Fruit fly (Drosophila melanogaster): ENCODE results near the gene Set8.
A peak's percentile ranks its signal among the peaks of the same experiment; 100 is the strongest.

Set8 gene

dm6 chr3R:14288669-14289383 is 27.0 kb upstream of the Set8 start, which contains the start of gene red:
TSS of gene red (plus strand) at chr3R:14289071.
- TF ChIP-seq rn (GFP tag; IDR thresholded peaks at IDR 0.05) (no peak), CG32121 (GFP tag; IDR thresholded peaks at IDR 0.05) (0 out of 2 replicates have a peak, but pooled peaks have one; percentile 11), Pif1A (GFP tag; optimal IDR thresholded peaks at IDR 0.05) (peak; percentile 14), Pif1B (GFP tag; optimal IDR thresholded peaks at IDR 0.05) (peak; percentile 49), D1 (tag; optimal IDR thresholded peaks at IDR 0.05) (peak; percentile 12), CG13204 (GFP tag; optimal IDR thresholded peaks at IDR 0.05) (peak; percentile 4), CG15710 (tag; optimal IDR thresholded peaks at IDR 0.05) (no peak), CG17806 (tag; optimal IDR thresholded peaks at IDR 0.05) (no peak), fd96Ca (GFP tag; IDR thresholded peaks at IDR 0.05) (no peak; the same call in 2 of the 3 replicates), CG8301 (tag; optimal IDR thresholded peaks at IDR 0.05) (peak; percentile 56), Snoo (tag; optimal IDR thresholded peaks at IDR 0.05) (no peak), EcR (GFP tag; optimal IDR thresholded peaks at IDR 0.05) (peak; percentile 57), CG34367 (tag; optimal IDR thresholded peaks at IDR 0.05) (no peak), CG4496 (GFP tag; IDR thresholded peaks at IDR 0.05) (peak; percentile 52; the same call in 1 of the 3 replicates), CG14655 (GFP tag; optimal IDR thresholded peaks at IDR 0.05) (peak; percentile 59), gl (tag; optimal IDR thresholded peaks at IDR 0.05) (no peak), Ets98B (GFP tag; IDR thresholded peaks at IDR 0.05) (peak; percentile 57), CG12605 (GFP tag; IDR thresholded peaks at IDR 0.05) (peak; percentile 25; the same call in 1 of the 2 replicates), CG10348 (GFP tag; IDR thresholded peaks at IDR 0.05) (no peak), CG9948 (tag; optimal IDR thresholded peaks at IDR 0.05) (no peak), CG8159 (tag; optimal IDR thresholded peaks at IDR 0.05) (peak; percentile 9)

dm6 chr3R:14289958-14290835 is 25.6 kb upstream of the Set8 start:
- TF ChIP-seq Pif1A (GFP tag; optimal IDR thresholded peaks at IDR 0.05) (no peak), CG10348 (GFP tag; IDR thresholded peaks at IDR 0.05) (no peak), Snoo (tag; optimal IDR thresholded peaks at IDR 0.05) (peak; percentile 3), CG12605 (GFP tag; IDR thresholded peaks at IDR 0.05) (no peak), CG17806 (tag; optimal IDR thresholded peaks at IDR 0.05) (peak; percentile 4), CG9948 (tag; optimal IDR thresholded peaks at IDR 0.05) (peak; percentile 42), D1 (tag; optimal IDR thresholded peaks at IDR 0.05) (peak; percentile 46), EcR (GFP tag; optimal IDR thresholded peaks at IDR 0.05) (peak; percentile 58), CG8301 (tag; optimal IDR thresholded peaks at IDR 0.05) (peak; percentile 50), CG14655 (GFP tag; optimal IDR thresholded peaks at IDR 0.05) (peak; percentile 60), fd96Ca (GFP tag; IDR thresholded peaks at IDR 0.05) (peak; percentile 56; the same call in 1 of the 3 replicates), CG8159 (tag; optimal IDR thresholded peaks at IDR 0.05) (peak; percentile 56), Pif1B (GFP tag; optimal IDR thresholded peaks at IDR 0.05) (peak; percentile 7), CG15710 (tag; optimal IDR thresholded peaks at IDR 0.05) (peak; percentile 48), CG34367 (tag; optimal IDR thresholded peaks at IDR 0.05) (no peak), rn (GFP tag; IDR thresholded peaks at IDR 0.05) (no peak), CG4496 (GFP tag; IDR thresholded peaks at IDR 0.05) (peak; percentile 53; the same call in 1 of the 3 replicates), gl (tag; optimal IDR thresholded peaks at IDR 0.05) (no peak), CG13204 (GFP tag; optimal IDR thresholded peaks at IDR 0.05) (no peak), CG32121 (GFP tag; IDR thresholded peaks at IDR 0.05) (peak; percentile 52), Ets98B (GFP tag; IDR thresholded peaks at IDR 0.05) (peak; percentile 26; the same call in 1 of the 2 replicates)

- 0 out of 2 replicates have a peak, but pooled peaks have one; percentile 9 for TF ChIP-seq CG10348 (GFP tag; IDR thresholded peaks at IDR 0.05)
- TF ChIP-seq rn (GFP tag; IDR thresholded peaks at IDR 0.05) = peak; percentile 50; the same call in 1 of the 2 replicates
- peak; percentile 82 for TF ChIP-seq CG34367 (tag; optimal IDR thresholded peaks at IDR 0.05)
- peak; percentile 61 for TF ChIP-seq fd96Ca (GFP tag; IDR thresholded peaks at IDR 0.05)
- peak; percentile 81 for TF ChIP-seq CG12605 (GFP tag; IDR thresholded peaks at IDR 0.05)
- TF ChIP-seq CG15710 (tag; optimal IDR thresholded peaks at IDR 0.05) = peak; percentile 84
- peak; percentile 85 for TF ChIP-seq CG9948 (tag; optimal IDR thresholded peaks at IDR 0.05)
- TF ChIP-seq CG8159 (tag; optimal IDR thresholded peaks at IDR 0.05) = peak; percentile 85
- TF ChIP-seq CG4496 (GFP tag; IDR thresholded peaks at IDR 0.05) = peak; percentile 80
- TF ChIP-seq CG8301 (tag; optimal IDR thresholded peaks at IDR 0.05) = peak; percentile 90
- TF ChIP-seq CG13204 (GFP tag; optimal IDR thresholded peaks at IDR 0.05) = peak; percentile 79
- peak; percentile 81 for TF ChIP-seq Ets98B (GFP tag; IDR thresholded peaks at IDR 0.05)
- peak; percentile 73 for TF ChIP-seq Snoo (tag; optimal IDR thresholded peaks at IDR 0.05)
- peak; percentile 91 for TF ChIP-seq CG14655 (GFP tag; optimal IDR thresholded peaks at IDR 0.05)
- peak; percentile 83 for TF ChIP-seq EcR (GFP tag; optimal IDR thresholded peaks at IDR 0.05)
- peak; percentile 80 for TF ChIP-seq CG32121 (GFP tag; IDR thresholded peaks at IDR 0.05)
- TF ChIP-seq D1 (tag; optimal IDR thresholded peaks at IDR 0.05) = peak; percentile 77
- peak; percentile 88 for TF ChIP-seq CG17806 (tag; optimal IDR thresholded peaks at IDR 0.05)
- TF ChIP-seq gl (tag; optimal IDR thresholded peaks at IDR 0.05) = peak; percentile 76
- TF ChIP-seq Pif1A (GFP tag; optimal IDR thresholded peaks at IDR 0.05) = peak; percentile 84
- peak; percentile 78 for TF ChIP-seq Pif1B (GFP tag; optimal IDR thresholded peaks at IDR 0.05)
Observed at dm6 chr3R:14291431-14291830, 24.4 kb upstream of the Set8 start.

- TF ChIP-seq CG17806 (tag; optimal IDR thresholded peaks at IDR 0.05) (peak; percentile 49), D1 (tag; optimal IDR thresholded peaks at IDR 0.05) (no peak), CG12605 (GFP tag; IDR thresholded peaks at IDR 0.05) (0 out of 2 replicates have a peak, but pooled peaks have one; percentile 19), gl (tag; optimal IDR thresholded peaks at IDR 0.05) (no peak), CG8301 (tag; optimal IDR thresholded peaks at IDR 0.05) (peak; percentile 57), CG34367 (tag; optimal IDR thresholded peaks at IDR 0.05) (peak; percentile 45), CG10348 (GFP tag; IDR thresholded peaks at IDR 0.05) (no peak), EcR (GFP tag; optimal IDR thresholded peaks at IDR 0.05) (no peak), Pif1B (GFP tag; optimal IDR thresholded peaks at IDR 0.05) (no peak), Pif1A (GFP tag; optimal IDR thresholded peaks at IDR 0.05) (no peak), CG13204 (GFP tag; optimal IDR thresholded peaks at IDR 0.05) (no peak), CG32121 (GFP tag; IDR thresholded peaks at IDR 0.05) (peak; percentile 37; the same call in 1 of the 2 replicates), CG14655 (GFP tag; optimal IDR thresholded peaks at IDR 0.05) (peak; percentile 80), CG4496 (GFP tag; IDR thresholded peaks at IDR 0.05) (peak; percentile 30; the same call in 1 of the 3 replicates), fd96Ca (GFP tag; IDR thresholded peaks at IDR 0.05) (no peak), Ets98B (GFP tag; IDR thresholded peaks at IDR 0.05) (no peak), CG8159 (tag; optimal IDR thresholded peaks at IDR 0.05) (peak; percentile 74), rn (GFP tag; IDR thresholded peaks at IDR 0.05) (no peak), CG15710 (tag; optimal IDR thresholded peaks at IDR 0.05) (peak; percentile 54), Snoo (tag; optimal IDR thresholded peaks at IDR 0.05) (peak; percentile 32), CG9948 (tag; optimal IDR thresholded peaks at IDR 0.05) (peak; percentile 72)
Observed at dm6 chr3R:14292307-14292711, 23.5 kb upstream of the Set8 start.
